Worm (Caenorhabditis elegans): ENCODE measurements around the gene irld-25.

The irld-25 gene

ce11 chrV:15192377-15192776, 29.1 kb upstream of the irld-25 start, which contains the start of gene plc-2 (continued):
- no peak for TF ChIP-seq nhr-76 (tag; optimal IDR thresholded peaks at IDR 0.05)
- no peak for TF ChIP-seq arid-1 (GFP tag; conservative IDR thresholded peaks at IDR 0.05)
- no peak for TF ChIP-seq pha-4 (GFP tag; IDR thresholded peaks at IDR 0.05)
- peak; percentile 32 for TF ChIP-seq pha-4 (tag; optimal IDR thresholded peaks at IDR 0.05)
- no peak for TF ChIP-seq mdt-29 (GFP tag; IDR thresholded peaks at IDR 0.05)
- no peak for TF ChIP-seq madf-9 (GFP tag; conservative IDR thresholded peaks at IDR 0.05)
- no peak for TF ChIP-seq daf-19 (GFP tag; conservative IDR thresholded peaks at IDR 0.05)
- no peak for TF ChIP-seq ceh-82 (tag; optimal IDR thresholded peaks at IDR 0.05)
- TF ChIP-seq attf-4 (tag; optimal IDR thresholded peaks at IDR 0.05): no peak
- no peak for TF ChIP-seq ztf-11 (tag; optimal IDR thresholded peaks at IDR 0.05)
- TF ChIP-seq unc-130 (GFP tag; optimal IDR thresholded peaks at IDR 0.05): no peak
- peak; percentile 81 for TF ChIP-seq nhr-6 (tag; optimal IDR thresholded peaks at IDR 0.05)
- no peak for TF ChIP-seq daf-12 (tag; optimal IDR thresholded peaks at IDR 0.05)
- no peak for TF ChIP-seq spr-1 (tag; optimal IDR thresholded peaks at IDR 0.05)
- TF ChIP-seq egl-43 (GFP tag; IDR thresholded peaks at IDR 0.05): no peak
- no peak for TF ChIP-seq sdz-12 (GFP tag; optimal IDR thresholded peaks at IDR 0.05)
- TF ChIP-seq mes-2 (tag; optimal IDR thresholded peaks at IDR 0.05; ENCODE audit: poor library complexity, severe bottlenecking): peak; percentile 35
- TF ChIP-seq madf-5 (GFP tag; IDR thresholded peaks at IDR 0.05): no peak
- TF ChIP-seq ceh-28 (tag; optimal IDR thresholded peaks at IDR 0.05): no peak
- TF ChIP-seq hif-1 (tag; optimal IDR thresholded peaks at IDR 0.05): no peak
- no peak for TF ChIP-seq zag-1 (tag; optimal IDR thresholded peaks at IDR 0.05)
- TF ChIP-seq dve-1 (tag; optimal IDR thresholded peaks at IDR 0.05; ENCODE audit: insufficient read depth): peak; percentile 78
- no peak for TF ChIP-seq T26A8.4 (GFP tag; IDR thresholded peaks at IDR 0.05)
- TF ChIP-seq F37D6.2 (tag; optimal IDR thresholded peaks at IDR 0.05): no peak
- TF ChIP-seq hlh-11 (tag; optimal IDR thresholded peaks at IDR 0.05): peak; percentile 88
- TF ChIP-seq nhr-28 (tag; optimal IDR thresholded peaks at IDR 0.05): peak; percentile 82
- TF ChIP-seq snpc-1.2 (GFP tag; IDR thresholded peaks at IDR 0.05): no peak
- TF ChIP-seq mxl-3 (GFP tag; optimal IDR thresholded peaks at IDR 0.05): peak; percentile 24
- TF ChIP-seq unc-39 (tag; optimal IDR thresholded peaks at IDR 0.05): no peak
- no peak for TF ChIP-seq fos-1 (tag; optimal IDR thresholded peaks at IDR 0.05)
- TF ChIP-seq mxl-2 (GFP tag; conservative IDR thresholded peaks at IDR 0.05): no peak
- no peak for TF ChIP-seq F49E8.2 (tag; optimal IDR thresholded peaks at IDR 0.05; ENCODE audit: borderline replicate concordance)
- TF ChIP-seq D1046.2 (GFP tag; IDR thresholded peaks at IDR 0.05): no peak
- TF ChIP-seq dmd-9 (GFP tag; IDR thresholded peaks at IDR 0.05): no peak
- no peak for TF ChIP-seq nhr-10 (tag; optimal IDR thresholded peaks at IDR 0.05)
- no peak for TF ChIP-seq ZK546.5 (tag; optimal IDR thresholded peaks at IDR 0.05)
- no peak for TF ChIP-seq zip-11 (GFP tag; IDR thresholded peaks at IDR 0.05)
- TF ChIP-seq T20F7.1 (GFP tag; optimal IDR thresholded peaks at IDR 0.05): no peak
- peak; percentile 31 for TF ChIP-seq nhr-77 (tag; optimal IDR thresholded peaks at IDR 0.05)
- no peak for TF ChIP-seq skn-1 (tag; optimal IDR thresholded peaks at IDR 0.05)
- no peak for TF ChIP-seq ceh-62 (tag; optimal IDR thresholded peaks at IDR 0.05)
- no peak for TF ChIP-seq F26F4.8 (GFP tag; conservative IDR thresholded peaks at IDR 0.05)
- TF ChIP-seq ceh-44 (GFP tag; IDR thresholded peaks at IDR 0.05): no peak
- peak; percentile 35; the same call in 1 of the 2 replicates for TF ChIP-seq lin-38 (GFP tag; IDR thresholded peaks at IDR 0.05)
- no peak for TF ChIP-seq nhr-111 (GFP tag; optimal IDR thresholded peaks at IDR 0.05)
- no peak for TF ChIP-seq lim-7 (GFP tag; IDR thresholded peaks at IDR 0.05)
- no peak for TF ChIP-seq saeg-2 (GFP tag; IDR thresholded peaks at IDR 0.05)
- TF ChIP-seq php-3 (GFP tag; IDR thresholded peaks at IDR 0.05): no peak
- TF ChIP-seq jun-1 (tag; optimal IDR thresholded peaks at IDR 0.05): no peak
- no peak for TF ChIP-seq aly-2 (tag; optimal IDR thresholded peaks at IDR 0.05)
- no peak for TF ChIP-seq fkh-10 (GFP tag; optimal IDR thresholded peaks at IDR 0.05)
- no peak for TF ChIP-seq ZK337.2 (GFP tag; IDR thresholded peaks at IDR 0.05)
- TF ChIP-seq duxl-1 (tag; optimal IDR thresholded peaks at IDR 0.05; ENCODE audit: poor library complexity): no peak
